Fruit fly (Drosophila melanogaster) whole organism, embryonic: ENCODE measurements around the gene Ppi1.

Source experiments
- Asciz ChIP-seq: fragments of 200-800 bp; sonication (Bioruptor generic); optimal IDR thresholded peaks from 2 replicates; lab custom pipeline; 2017; ENCODE audit warnings: missing biosample characterization, mild to moderate bottlenecking, missing genetic modification characterization, missing genetic modification reagents
- CG11093 ChIP-seq: fragments of 200-800 bp; sonication (Bioruptor generic); IDR thresholded peaks from 3 replicates; pipeline ENCODE4 v1.3.6; 2022; ENCODE audit warnings: missing biosample characterization, missing genetic modification characterization
- CG12299 ChIP-seq: fragments of 200-800 bp; sonication (Bioruptor generic); optimal IDR thresholded peaks from 2 replicates; lab custom pipeline; 2018; ENCODE audit warnings: missing biosample characterization, mild to moderate bottlenecking, missing genetic modification characterization
- CG17328 ChIP-seq: fragments of 200-800 bp; sonication (Bioruptor generic); IDR thresholded peaks from 2 replicates; pipeline ENCODE4 v1.3.6; 2022; ENCODE audit warnings: missing biosample characterization, missing genetic modification characterization
- CG2120 ChIP-seq: fragments of 200-800 bp; sonication (Bioruptor generic); optimal IDR thresholded peaks from 3 replicates; lab custom pipeline; 2016; ENCODE audit warnings: missing biosample characterization, missing genetic modification characterization
- CG2875 ChIP-seq: fragments of 200-800 bp; sonication (Bioruptor generic); optimal IDR thresholded peaks from 2 replicates; lab custom pipeline; 2017; ENCODE audit warnings: missing biosample characterization, mild to moderate bottlenecking, missing genetic modification characterization, missing genetic modification reagents
- CG3065 ChIP-seq: fragments of 200-800 bp; sonication (Bioruptor generic); optimal IDR thresholded peaks from 2 replicates; lab custom pipeline; 2016; ENCODE audit warnings: missing biosample characterization, missing genetic modification characterization
- CG4328 ChIP-seq: fragments of 200-800 bp; sonication (Bioruptor generic); optimal IDR thresholded peaks from 3 replicates; lab custom pipeline; 2017; ENCODE audit warnings: missing biosample characterization, missing genetic modification reagents, missing genetic modification characterization
- CG4854 ChIP-seq: fragments of 200-800 bp; sonication (Bioruptor generic); optimal IDR thresholded peaks from 2 replicates; lab custom pipeline; 2016; ENCODE audit warnings: missing biosample characterization, missing genetic modification characterization, inconsistent platforms
- CG7786 ChIP-seq: fragments of 200-800 bp; sonication (Bioruptor generic); optimal IDR thresholded peaks from 2 replicates; lab custom pipeline; 2016; ENCODE audit warnings: missing biosample characterization, missing genetic modification characterization
- CG7963 ChIP-seq: fragments of 200-800 bp; sonication (Bioruptor generic); IDR thresholded peaks from 3 replicates; pipeline ENCODE4 v1.3.6; 2022; ENCODE audit warnings: missing biosample characterization, missing genetic modification characterization; ENCODE audit not compliant: partially characterized antibody
- CG8944 ChIP-seq: fragments of 200-800 bp; sonication (Bioruptor generic); optimal IDR thresholded peaks from 3 replicates; lab custom pipeline; 2016; ENCODE audit warnings: missing biosample characterization, missing genetic modification characterization
- CG9876 ChIP-seq: fragments of 200-800 bp; sonication (Bioruptor generic); optimal IDR thresholded peaks from 2 replicates; lab custom pipeline; 2016; ENCODE audit warnings: missing biosample characterization, missing genetic modification characterization
- Chrac-16 ChIP-seq: fragments of 200-800 bp; sonication (Bioruptor generic); optimal IDR thresholded peaks from 3 replicates; lab custom pipeline; 2016; ENCODE audit warnings: missing biosample characterization, missing genetic modification characterization
- D ChIP-seq, 2 experiments: fragments of 200-800 bp in 1 of 2; fragments of >200 bp in 1 of 2; sonication (Bioruptor generic) in 1 of 2; optimal IDR thresholded peaks; 2 replicates in 1 of 2; 3 replicates in 1 of 2; lab custom pipeline; 2017; ENCODE audit warnings: mild to moderate bottlenecking in 1 of 2, missing biosample characterization in 1 of 2, missing genetic modification characterization in 1 of 2, missing genetic modification reagents in 1 of 2
- D19B ChIP-seq: fragments of 200-800 bp; sonication (Bioruptor generic); optimal IDR thresholded peaks from 2 replicates; lab custom pipeline; 2017; ENCODE audit warnings: missing biosample characterization, mild to moderate bottlenecking, missing genetic modification characterization
- Doc2 ChIP-seq: fragments of 200-800 bp; sonication (Bioruptor generic); IDR thresholded peaks from 2 replicates; pipeline ENCODE4 v1.3.6; 2022; ENCODE audit warnings: missing biosample characterization, missing genetic modification characterization
- E2f2 ChIP-seq: fragments of 200-800 bp; sonication (Bioruptor generic); IDR thresholded peaks from 2 replicates; pipeline ENCODE4 v1.3.6; 2022; ENCODE audit warnings: missing biosample characterization, missing genetic modification characterization
- Jarid2 ChIP-seq: fragments of 200-800 bp; sonication (Bioruptor generic); optimal IDR thresholded peaks from 3 replicates; lab custom pipeline; 2017; ENCODE audit warnings: mild to moderate bottlenecking, missing biosample characterization, missing genetic modification reagents, missing genetic modification characterization
- Myb ChIP-seq: fragments of 200-800 bp; sonication (Bioruptor generic); optimal IDR thresholded peaks from 2 replicates; lab custom pipeline; 2016; ENCODE audit warnings: missing biosample characterization, missing genetic modification characterization
- NfI ChIP-seq: fragments of 200-800 bp; sonication (Bioruptor generic); optimal IDR thresholded peaks from 3 replicates; lab custom pipeline; 2018; ENCODE audit warnings: missing biosample characterization, mild to moderate bottlenecking, missing genetic modification characterization, moderate library complexity
- Spps ChIP-seq: fragments of 200-800 bp; sonication (Bioruptor generic); optimal IDR thresholded peaks from 2 replicates; lab custom pipeline; 2018; ENCODE audit warnings: missing biosample characterization, mild to moderate bottlenecking, missing genetic modification characterization
- TFAM ChIP-seq: fragments of 200-800 bp; sonication (Bioruptor generic); optimal IDR thresholded peaks from 2 replicates; lab custom pipeline; 2017; ENCODE audit warnings: missing biosample characterization, missing genetic modification characterization, inconsistent platforms
- ab ChIP-seq: fragments of 200-800 bp; sonication (Bioruptor generic); optimal IDR thresholded peaks from 2 replicates; lab custom pipeline; 2016; ENCODE audit warnings: missing biosample characterization, missing genetic modification characterization
- aop ChIP-seq: fragments of 200-800 bp; sonication (Bioruptor generic); IDR thresholded peaks from 2 replicates; pipeline ENCODE4 v1.3.6; 2022; ENCODE audit warnings: missing biosample characterization, missing genetic modification characterization
- bigmax ChIP-seq: fragments of 200-800 bp; sonication (Bioruptor generic); optimal IDR thresholded peaks from 2 replicates; lab custom pipeline; 2018; ENCODE audit warnings: missing biosample characterization, mild to moderate bottlenecking, missing genetic modification characterization
- bsh ChIP-seq, 2 experiments: fragments of 200-800 bp; sonication (Bioruptor generic); optimal IDR thresholded peaks; 2 replicates each; lab custom pipeline; 2017 to 2018; ENCODE audit warnings: mild to moderate bottlenecking in 2 of 2, missing biosample characterization in 2 of 2, missing genetic modification characterization in 2 of 2, moderate library complexity in 1 of 2
- cad ChIP-seq: fragments of >200 bp; optimal IDR thresholded peaks from 2 replicates; lab custom pipeline; 2017; ENCODE audit warnings: missing biosample characterization, missing genetic modification characterization
- chn ChIP-seq: fragments of 200-800 bp; sonication (Bioruptor generic); optimal IDR thresholded peaks from 2 replicates; lab custom pipeline; 2016; ENCODE audit warnings: missing biosample characterization, missing genetic modification characterization
- ci ChIP-seq: fragments of 200-800 bp; sonication (Bioruptor generic); IDR thresholded peaks from 3 replicates; pipeline ENCODE4 v1.3.6; 2022; ENCODE audit warnings: missing biosample characterization, missing genetic modification characterization
- esg ChIP-seq: fragments of 200-800 bp; sonication (Bioruptor generic); conservative IDR thresholded peaks from 2 replicates; pipeline ENCODE4 v1.3.6; 2022; ENCODE audit warnings: missing biosample characterization, missing genetic modification characterization
- exex ChIP-seq: fragments of 200-800 bp; sonication (Bioruptor generic); optimal IDR thresholded peaks from 4 replicates; lab custom pipeline; 2018; ENCODE audit warnings: missing biosample characterization, mild to moderate bottlenecking, missing genetic modification characterization, moderate library complexity
- fd3F ChIP-seq: fragments of 200-800 bp; sonication (Bioruptor generic); optimal IDR thresholded peaks from 2 replicates; lab custom pipeline; 2018; ENCODE audit warnings: missing biosample characterization, mild to moderate bottlenecking, missing genetic modification characterization, moderate library complexity
- gcm ChIP-seq: fragments of 200-800 bp; sonication (Bioruptor generic); optimal IDR thresholded peaks from 2 replicates; lab custom pipeline; 2019; ENCODE audit warnings: missing biosample characterization, mild to moderate bottlenecking, missing genetic modification characterization, moderate library complexity
- gem ChIP-seq: fragments of 200-800 bp; sonication (Bioruptor generic); optimal IDR thresholded peaks from 2 replicates; lab custom pipeline; 2019; ENCODE audit warnings: missing biosample characterization, mild to moderate bottlenecking, missing genetic modification characterization, moderate library complexity
- gt ChIP-seq: fragments of 200-800 bp; sonication (Bioruptor generic); IDR thresholded peaks from 2 replicates; pipeline ENCODE4 v1.3.6; 2022; ENCODE audit warnings: missing biosample characterization, missing genetic modification characterization
- klu ChIP-seq: fragments of 200-800 bp; sonication (Bioruptor generic); IDR thresholded peaks from 2 replicates; pipeline ENCODE4 v1.3.6; 2022; ENCODE audit warnings: missing biosample characterization, missing genetic modification characterization
- pan ChIP-seq, 4 experiments: fragments of >200 bp in 3 of 4; fragments of 200-800 bp in 1 of 4; sonication (Bioruptor generic) in 1 of 4; optimal IDR thresholded peaks in 3 of 4; IDR thresholded peaks in 1 of 4; 2 replicates each; pipeline versions ENCODE4 v1.3.6 to Lab custom; 2017 to 2022; ENCODE audit warnings: missing biosample characterization in 2 of 4, missing genetic modification characterization in 2 of 4, mixed read lengths in 1 of 4
- pb ChIP-seq: fragments of 200-800 bp; sonication (Bioruptor generic); optimal IDR thresholded peaks from 3 replicates; lab custom pipeline; 2016; ENCODE audit warnings: missing biosample characterization, missing genetic modification characterization
- pita ChIP-seq: fragments of 200-800 bp; sonication (Bioruptor generic); optimal IDR thresholded peaks from 2 replicates; lab custom pipeline; 2017; ENCODE audit warnings: missing biosample characterization, mild to moderate bottlenecking, missing genetic modification characterization
- schlank ChIP-seq: fragments of 200-800 bp; sonication (Bioruptor generic); optimal IDR thresholded peaks from 2 replicates; lab custom pipeline; 2018; ENCODE audit warnings: missing biosample characterization, mild to moderate bottlenecking, missing genetic modification characterization
- scrt ChIP-seq: fragments of 200-800 bp; sonication (Bioruptor generic); optimal IDR thresholded peaks from 2 replicates; lab custom pipeline; 2018; ENCODE audit warnings: missing biosample characterization, mild to moderate bottlenecking, missing genetic modification characterization, moderate library complexity
- sqz ChIP-seq: fragments of 200-800 bp; sonication (Bioruptor generic); optimal IDR thresholded peaks from 3 replicates; lab custom pipeline; 2018; ENCODE audit warnings: missing biosample characterization, mild to moderate bottlenecking, missing genetic modification characterization
- tap ChIP-seq: fragments of 200-800 bp; optimal IDR thresholded peaks from 3 replicates; lab custom pipeline; 2019; ENCODE audit warnings: missing biosample characterization, mild to moderate bottlenecking, missing genetic modification characterization, moderate library complexity
- tin ChIP-seq: fragments of 200-800 bp; sonication (Bioruptor generic); optimal IDR thresholded peaks from 3 replicates; lab custom pipeline; 2016; ENCODE audit warnings: missing biosample characterization, missing genetic modification characterization
- wor ChIP-seq: fragments of 200-800 bp; sonication (Bioruptor generic); IDR thresholded peaks from 2 replicates; pipeline ENCODE4 v1.3.6; 2022; ENCODE audit warnings: missing biosample characterization, missing genetic modification characterization
- zfh1 ChIP-seq: fragments of 200-800 bp; sonication (Bioruptor generic); IDR thresholded peaks from 3 replicates; pipeline ENCODE4 v1.3.6; 2022; ENCODE audit warnings: missing biosample characterization, missing genetic modification characterization

The Ppi1 gene

dm6 chr3R:30134063-30135047 is 5.4 kb upstream of the Ppi1 start, which contains the start of gene Tpi (continued):
- TF ChIP-seq aop (GFP tag; lab: Robert Waterston, UW) (no peak), CG12299 (no peak), D (optimal IDR thresholded peaks at IDR 0.05; lab: Kevin White, UChicago) (no peak), D (GFP tag; optimal IDR thresholded peaks at IDR 0.05; lab: Kevin White, UChicago) (no peak), zfh1 (GFP tag; lab: Robert Waterston, UW) (no peak), schlank (tag; lab: Kevin White, UChicago) (no peak), gt (GFP tag; lab: Robert Waterston, UW) (no peak), wor (no peak), klu (GFP tag; lab: Robert Waterston, UW) (no peak), CG7963 (no peak), gem (tag; lab: Kevin White, UChicago) (no peak), CG8944 (GFP tag; lab: Kevin White, UChicago) (no peak), CG4328 (GFP tag; lab: Kevin White, UChicago) (no peak), esg (GFP tag; lab: Robert Waterston, UW) (no peak), Spps (tag; lab: Kevin White, UChicago) (no peak), pb (no peak), CG2120 (GFP tag; lab: Kevin White, UChicago) (peak; percentile 81), CG4854 (GFP tag; lab: Kevin White, UChicago) (no peak), Chrac-16 (peak; percentile 14), D19B (GFP tag; lab: Kevin White, UChicago) (no peak), Asciz (GFP tag; lab: Kevin White, UChicago) (no peak), tin (GFP tag; lab: Kevin White, UChicago) (no peak), E2f2 (GFP tag; lab: Robert Waterston, UW) (peak; percentile 56; the same call in 1 of the 2 replicates), CG7786 (GFP tag; lab: Kevin White, UChicago) (peak; percentile 32), CG11093 (GFP tag; lab: Robert Waterston, UW) (no peak), tap (tag; lab: Kevin White, UChicago) (no peak), Doc2 (GFP tag; lab: Robert Waterston, UW) (no peak), pita (GFP tag; lab: Kevin White, UChicago) (peak; percentile 61), TFAM (GFP tag; lab: Kevin White, UChicago) (no peak), bigmax (no peak), ci (GFP tag; lab: Robert Waterston, UW) (peak; percentile 72; the same call in 2 of the 3 replicates), pan (optimal IDR thresholded peaks at IDR 0.05; lab: Kevin White, UChicago) (no peak), pan (GFP tag; optimal IDR thresholded peaks at IDR 0.05 in 1 of 2, IDR thresholded peaks at IDR 0.05 in 1 of 2) (peak in 1 of 2 experiments; percentile 28), NfI (GFP tag; lab: Kevin White, UChicago) (peak; percentile 35), CG9876 (GFP tag; lab: Kevin White, UChicago) (no peak), Jarid2 (GFP tag; lab: Kevin White, UChicago) (peak; percentile 65), CG2875 (GFP tag; lab: Kevin White, UChicago) (no peak), sqz (GFP tag; lab: Kevin White, UChicago) (no peak), CG3065 (GFP tag; lab: Kevin White, UChicago) (no peak), chn (GFP tag; lab: Kevin White, UChicago) (peak; percentile 58), fd3F (peak; percentile 21), scrt (GFP tag; lab: Kevin White, UChicago) (no peak), ab (GFP tag; lab: Kevin White, UChicago) (no peak), Myb (GFP tag; lab: Kevin White, UChicago) (peak; percentile 82), cad (no peak), exex (no peak), gcm (GFP tag; lab: Kevin White, UChicago) (no peak), bsh (GFP tag; optimal IDR thresholded peaks at IDR 0.05; lab: Kevin White, UChicago) (no peak), CG17328 (GFP tag; lab: Robert Waterston, UW) (0 out of 2 replicates have a peak, but pooled peaks have one; percentile 16)
